Fruit fly (Drosophila melanogaster): ENCODE measurements around the gene CG14102.
A peak's percentile ranks its signal among the peaks of the same experiment; 100 is the strongest.

CG14102 gene

dm6 chr3L:19834143-19834794 lies 33.2 kb upstream of the CG14102 start, which contains the start of the genes trc and CG32221:
TSS of gene trc (minus strand) at chr3L:19834304.
TSS of gene CG32221 (plus strand) at chr3L:19834670.
- TF ChIP-seq CG12605 (GFP tag; IDR thresholded peaks at IDR 0.05) = no peak
- TF ChIP-seq CG13204 (GFP tag; optimal IDR thresholded peaks at IDR 0.05) = no peak
- TF ChIP-seq CG15710 (tag; optimal IDR thresholded peaks at IDR 0.05) = no peak
- no peak for TF ChIP-seq Ets98B (GFP tag; IDR thresholded peaks at IDR 0.05)
- no peak for TF ChIP-seq rn (GFP tag; IDR thresholded peaks at IDR 0.05)
- no peak for TF ChIP-seq CG17806 (tag; optimal IDR thresholded peaks at IDR 0.05)
- TF ChIP-seq CG34367 (tag; optimal IDR thresholded peaks at IDR 0.05) = no peak
- TF ChIP-seq gl (tag; optimal IDR thresholded peaks at IDR 0.05) = no peak
- 0 out of 3 replicates have a peak, but pooled peaks have one; percentile 41 for TF ChIP-seq CG4496 (GFP tag; IDR thresholded peaks at IDR 0.05)
- no peak for TF ChIP-seq Pif1B (GFP tag; optimal IDR thresholded peaks at IDR 0.05)
- no peak for TF ChIP-seq fd96Ca (GFP tag; IDR thresholded peaks at IDR 0.05)
- peak; percentile 58 for TF ChIP-seq Snoo (tag; optimal IDR thresholded peaks at IDR 0.05)
- TF ChIP-seq CG8301 (tag; optimal IDR thresholded peaks at IDR 0.05) = no peak
- TF ChIP-seq CG9948 (tag; optimal IDR thresholded peaks at IDR 0.05) = no peak

dm6 chr3L:19833227-19833626 lies 32.1 kb upstream of the CG14102 start:
- TF ChIP-seq CG15710 (tag; optimal IDR thresholded peaks at IDR 0.05) = peak; percentile 19
- TF ChIP-seq CG10348 (GFP tag; IDR thresholded peaks at IDR 0.05) = no peak
- no peak for TF ChIP-seq rn (GFP tag; IDR thresholded peaks at IDR 0.05)
- TF ChIP-seq CG17806 (tag; optimal IDR thresholded peaks at IDR 0.05) = no peak
- TF ChIP-seq CG34367 (tag; optimal IDR thresholded peaks at IDR 0.05) = no peak
- peak; percentile 52 for TF ChIP-seq EcR (GFP tag; optimal IDR thresholded peaks at IDR 0.05)
- peak; percentile 73 for TF ChIP-seq gl (tag; optimal IDR thresholded peaks at IDR 0.05)
- 0 out of 3 replicates have a peak, but pooled peaks have one; percentile 34 for TF ChIP-seq CG4496 (GFP tag; IDR thresholded peaks at IDR 0.05)
- no peak for TF ChIP-seq CG8159 (tag; optimal IDR thresholded peaks at IDR 0.05)
- TF ChIP-seq CG9948 (tag; optimal IDR thresholded peaks at IDR 0.05) = peak; percentile 0

- no peak for TF ChIP-seq Pif1A (GFP tag; optimal IDR thresholded peaks at IDR 0.05)
Measured at dm6 chr3L:19818701-19819100, 17.6 kb upstream of the CG14102 start.

- TF ChIP-seq fd96Ca (GFP tag; IDR thresholded peaks at IDR 0.05) = peak; percentile 45; the same call in 1 of the 3 replicates
- TF ChIP-seq CG13204 (GFP tag; optimal IDR thresholded peaks at IDR 0.05) = no peak
- TF ChIP-seq CG32121 (GFP tag; IDR thresholded peaks at IDR 0.05) = 0 out of 2 replicates have a peak, but pooled peaks have one; percentile 37
- peak; percentile 66; the same call in 1 of the 3 replicates for TF ChIP-seq CG4496 (GFP tag; IDR thresholded peaks at IDR 0.05)
- TF ChIP-seq rn (GFP tag; IDR thresholded peaks at IDR 0.05) = 0 out of 2 replicates have a peak, but pooled peaks have one; percentile 26
- TF ChIP-seq CG12605 (GFP tag; IDR thresholded peaks at IDR 0.05) = no peak
- TF ChIP-seq CG9948 (tag; optimal IDR thresholded peaks at IDR 0.05) = peak; percentile 63
- TF ChIP-seq CG8159 (tag; optimal IDR thresholded peaks at IDR 0.05) = no peak
- peak; percentile 51 for TF ChIP-seq CG17806 (tag; optimal IDR thresholded peaks at IDR 0.05)
- peak; percentile 61 for TF ChIP-seq Snoo (tag; optimal IDR thresholded peaks at IDR 0.05)
- peak; percentile 53 for TF ChIP-seq CG34367 (tag; optimal IDR thresholded peaks at IDR 0.05)
- peak; percentile 51 for TF ChIP-seq CG8301 (tag; optimal IDR thresholded peaks at IDR 0.05)
- TF ChIP-seq Pif1A (GFP tag; optimal IDR thresholded peaks at IDR 0.05) = no peak
- no peak for TF ChIP-seq CG14655 (GFP tag; optimal IDR thresholded peaks at IDR 0.05)
- no peak; the same call in 1 of the 2 replicates for TF ChIP-seq Ets98B (GFP tag; IDR thresholded peaks at IDR 0.05)
- TF ChIP-seq CG15710 (tag; optimal IDR thresholded peaks at IDR 0.05) = peak; percentile 68
- TF ChIP-seq Pif1B (GFP tag; optimal IDR thresholded peaks at IDR 0.05) = no peak
- no peak for TF ChIP-seq CG10348 (GFP tag; IDR thresholded peaks at IDR 0.05)
- TF ChIP-seq D1 (tag; optimal IDR thresholded peaks at IDR 0.05) = no peak
Measured at dm6 chr3L:19817807-19818531, 16.9 kb upstream of the CG14102 start, which contains the start of the genes Fibp and Deaf1. TSS of gene Fibp (minus strand) at chr3L:19817967. TSS of gene Deaf1 (plus strand) at chr3L:19818174.

- TF ChIP-seq CG8159 (tag; optimal IDR thresholded peaks at IDR 0.05) (no peak), CG10348 (GFP tag; IDR thresholded peaks at IDR 0.05) (no peak), CG13204 (GFP tag; optimal IDR thresholded peaks at IDR 0.05) (no peak), CG4496 (GFP tag; IDR thresholded peaks at IDR 0.05) (peak; percentile 70), CG17806 (tag; optimal IDR thresholded peaks at IDR 0.05) (no peak), rn (GFP tag; IDR thresholded peaks at IDR 0.05) (no peak), CG9948 (tag; optimal IDR thresholded peaks at IDR 0.05) (no peak), Pif1B (GFP tag; optimal IDR thresholded peaks at IDR 0.05) (no peak), D1 (tag; optimal IDR thresholded peaks at IDR 0.05) (no peak), CG14655 (GFP tag; optimal IDR thresholded peaks at IDR 0.05) (no peak), CG32121 (GFP tag; IDR thresholded peaks at IDR 0.05) (peak; percentile 32; the same call in 1 of the 2 replicates), Ets98B (GFP tag; IDR thresholded peaks at IDR 0.05) (peak; percentile 64; the same call in 1 of the 2 replicates), Snoo (tag; optimal IDR thresholded peaks at IDR 0.05) (peak; percentile 34), CG34367 (tag; optimal IDR thresholded peaks at IDR 0.05) (no peak), fd96Ca (GFP tag; IDR thresholded peaks at IDR 0.05) (no peak; the same call in 2 of the 3 replicates), CG8301 (tag; optimal IDR thresholded peaks at IDR 0.05) (no peak), gl (tag; optimal IDR thresholded peaks at IDR 0.05) (no peak), CG12605 (GFP tag; IDR thresholded peaks at IDR 0.05) (peak; percentile 64), Pif1A (GFP tag; optimal IDR thresholded peaks at IDR 0.05) (no peak), CG15710 (tag; optimal IDR thresholded peaks at IDR 0.05) (peak; percentile 1), EcR (GFP tag; optimal IDR thresholded peaks at IDR 0.05) (no peak)
Measured at dm6 chr3L:19815472-19816150, 14.5 kb upstream of the CG14102 start, which contains the start of gene cyc. TSS of gene cyc (minus strand) at chr3L:19815938.

Measured in whole organism, pupa.